Fruit fly (Drosophila melanogaster): Measurements from ENCODE around the gene rux.

DNA sequence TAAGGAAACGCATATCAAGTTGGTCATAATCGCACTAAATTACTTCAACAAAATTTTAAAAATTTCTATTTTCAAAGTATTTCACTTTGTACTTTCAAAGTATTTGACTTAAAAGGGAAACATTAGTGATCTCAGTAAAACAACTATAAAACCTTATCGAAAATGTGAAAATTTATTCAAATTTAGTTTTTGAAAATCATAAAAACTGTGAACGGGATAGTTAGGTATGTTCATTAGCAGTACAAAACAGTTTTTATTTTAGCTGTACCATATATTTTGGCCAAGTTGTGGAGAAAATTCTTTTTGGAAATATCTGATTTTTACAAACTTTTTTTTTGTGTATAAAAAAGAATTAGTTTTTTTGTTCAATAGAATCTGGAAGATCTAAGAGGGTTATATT, 28.7 kb upstream of the rux start, which contains the start of gene CG43115:
- TF ChIP-seq CrebA (GFP tag; optimal IDR thresholded peaks at IDR 0.05; ENCODE audit: borderline replicate concordance) (no peak), h (GFP tag; optimal IDR thresholded peaks at IDR 0.05) (no peak), GATAd (GFP tag; optimal IDR thresholded peaks at IDR 0.05) (no peak)

Measured in whole organism, wandering third instar larva.